Fruit fly (Drosophila melanogaster) whole organism, wandering third instar larva: Measurements from ENCODE around the gene Octbeta2R.

Source experiments
- Hr78 ChIP-seq: fragments of >200 bp; optimal IDR thresholded peaks from 2 replicates; lab custom pipeline; 2017; ENCODE audit warnings: missing biosample characterization, missing genetic modification characterization
- br ChIP-seq: fragments of 200-800 bp; sonication (Bioruptor generic); optimal IDR thresholded peaks from 2 replicates; lab custom pipeline; 2016; ENCODE audit warnings: missing biosample characterization, missing genetic modification characterization
- brk ChIP-seq: fragments of 200-800 bp; sonication (Bioruptor generic); optimal IDR thresholded peaks from 2 replicates; lab custom pipeline; 2016; ENCODE audit warnings: missing biosample characterization, mild to moderate bottlenecking, missing genetic modification characterization
- dsf ChIP-seq: sonication (Bioruptor generic); optimal IDR thresholded peaks from 2 replicates; lab custom pipeline; 2016; ENCODE audit warnings: missing biosample characterization, missing genetic modification characterization, borderline replicate concordance
- fru ChIP-seq: fragments of 200-800 bp; sonication (Bioruptor generic); optimal IDR thresholded peaks from 3 replicates; lab custom pipeline; 2016; ENCODE audit warnings: missing biosample characterization, mild to moderate bottlenecking, missing genetic modification characterization
- h ChIP-seq: fragments of 200-800 bp; sonication (Bioruptor generic); optimal IDR thresholded peaks from 3 replicates; lab custom pipeline; 2016; ENCODE audit warnings: missing biosample characterization, mild to moderate bottlenecking, missing genetic modification characterization
- lola ChIP-seq: fragments of >200 bp; optimal IDR thresholded peaks from 2 replicates; lab custom pipeline; 2017; ENCODE audit warnings: missing biosample characterization, missing genetic modification characterization
- psq ChIP-seq: fragments of 200-800 bp; sonication (Bioruptor generic); optimal IDR thresholded peaks from 3 replicates; lab custom pipeline; 2017; ENCODE audit warnings: missing biosample characterization, mild to moderate bottlenecking, missing genetic modification characterization, moderate library complexity
- woc ChIP-seq: sonication (Bioruptor generic); optimal IDR thresholded peaks from 2 replicates; lab custom pipeline; 2016; ENCODE audit warnings: missing biosample characterization, mild to moderate bottlenecking, missing genetic modification characterization

- TF ChIP-seq fru (no peak), Hr78 (GFP tag; lab: Kevin White, UChicago) (no peak), woc (GFP tag; lab: Kevin White, UChicago) (no peak), dsf (GFP tag; lab: Kevin White, UChicago) (no peak), psq (GFP tag; lab: Kevin White, UChicago) (peak; percentile 94), lola (GFP tag; lab: Kevin White, UChicago) (no peak), br (GFP tag; lab: Kevin White, UChicago) (no peak), h (GFP tag; lab: Kevin White, UChicago) (no peak), brk (GFP tag; lab: Kevin White, UChicago) (no peak)
Observed at dm6 chr3R:12626674-12627382, 31.3 kb upstream of the Octbeta2R start.
